Fruit fly (Drosophila melanogaster) whole organism, embryonic: ENCODE measurements around the gene drl.

ENCODE experiments used
- Aef1 ChIP-seq: fragments of 200-800 bp; sonication (Bioruptor generic); IDR thresholded peaks from 3 replicates; pipeline ENCODE4 v1.3.6; 2022; ENCODE audit warnings: missing biosample characterization, missing genetic modification characterization
- CG10147 ChIP-seq: fragments of 200-800 bp; sonication (Bioruptor generic); optimal IDR thresholded peaks from 2 replicates; lab custom pipeline; 2019; ENCODE audit warnings: missing biosample characterization, mild to moderate bottlenecking, missing genetic modification characterization, moderate library complexity
- CG1024 ChIP-seq: fragments of 200-800 bp; sonication (Bioruptor generic); IDR thresholded peaks from 2 replicates; pipeline ENCODE4 v1.3.6; 2022; ENCODE audit warnings: missing biosample characterization, missing genetic modification characterization
- CG11456 ChIP-seq: fragments of 200-800 bp; sonication (Bioruptor generic); IDR thresholded peaks from 3 replicates; pipeline ENCODE4 v1.3.6; 2022; ENCODE audit warnings: missing biosample characterization, missing genetic modification characterization
- CG12391 ChIP-seq: fragments of 200-800 bp; sonication (Bioruptor generic); optimal IDR thresholded peaks from 3 replicates; lab custom pipeline; 2018; ENCODE audit warnings: missing biosample characterization, mild to moderate bottlenecking, missing genetic modification characterization, moderate library complexity
- CG13296 ChIP-seq: fragments of 200-800 bp; sonication (Bioruptor generic); optimal IDR thresholded peaks from 3 replicates; lab custom pipeline; 2018; ENCODE audit warnings: missing biosample characterization, mild to moderate bottlenecking, missing genetic modification characterization
- CG13624 ChIP-seq: fragments of 200-800 bp; sonication (Bioruptor generic); optimal IDR thresholded peaks from 2 replicates; lab custom pipeline; 2016; ENCODE audit warnings: missing biosample characterization, missing genetic modification characterization
- CG15514 ChIP-seq: fragments of 200-800 bp; sonication (Bioruptor generic); optimal IDR thresholded peaks from 3 replicates; lab custom pipeline; 2017; ENCODE audit warnings: missing biosample characterization, missing genetic modification characterization, mild to moderate bottlenecking, moderate library complexity, missing genetic modification reagents
- CG1603 ChIP-seq: fragments of 200-800 bp; sonication (Bioruptor generic); optimal IDR thresholded peaks from 2 replicates; lab custom pipeline; 2019; ENCODE audit warnings: missing biosample characterization, mild to moderate bottlenecking, missing genetic modification characterization, moderate library complexity
- CG17912 ChIP-seq: fragments of 200-800 bp; sonication (Bioruptor generic); optimal IDR thresholded peaks from 2 replicates; lab custom pipeline; 2018; ENCODE audit warnings: missing biosample characterization, mild to moderate bottlenecking, missing genetic modification characterization
- CG18599 ChIP-seq: fragments of 200-800 bp; sonication (Bioruptor generic); optimal IDR thresholded peaks from 3 replicates; lab custom pipeline; 2017; ENCODE audit warnings: missing biosample characterization, missing genetic modification characterization, mild to moderate bottlenecking, moderate library complexity, missing genetic modification reagents
- CG2712 ChIP-seq: fragments of 200-800 bp; optimal IDR thresholded peaks from 3 replicates; lab custom pipeline; 2019; ENCODE audit warnings: missing biosample characterization, mild to moderate bottlenecking, missing genetic modification characterization, moderate library complexity
- CG32532 ChIP-seq: fragments of 200-800 bp; sonication (Bioruptor generic); IDR thresholded peaks from 2 replicates; pipeline ENCODE4 v1.3.6; 2022; ENCODE audit warnings: missing biosample characterization, missing genetic modification characterization
- CG32767 ChIP-seq: fragments of 200-800 bp; sonication (Bioruptor generic); IDR thresholded peaks from 2 replicates; pipeline ENCODE4 v1.3.6; 2022; ENCODE audit warnings: missing biosample characterization, missing genetic modification characterization
- CG33213 ChIP-seq: fragments of 200-800 bp; sonication (Bioruptor generic); optimal IDR thresholded peaks from 3 replicates; lab custom pipeline; 2016; ENCODE audit warnings: missing biosample characterization, missing genetic modification characterization
- CG34224 ChIP-seq: fragments of 200-800 bp; sonication (Bioruptor generic); IDR thresholded peaks from 3 replicates; pipeline ENCODE4 v1.3.6; 2022; ENCODE audit warnings: missing biosample characterization, missing genetic modification characterization; ENCODE audit not compliant: partially characterized antibody
- CG4360 ChIP-seq: fragments of 200-800 bp; sonication (Bioruptor generic); IDR thresholded peaks from 2 replicates; pipeline ENCODE4 v1.3.6; 2022; ENCODE audit warnings: missing biosample characterization, missing genetic modification characterization
- CG5180 ChIP-seq: fragments of 200-800 bp; sonication (Bioruptor generic); optimal IDR thresholded peaks from 3 replicates; lab custom pipeline; 2017; ENCODE audit warnings: missing biosample characterization, missing genetic modification characterization, mild to moderate bottlenecking, moderate library complexity, missing genetic modification reagents
- CG6765 ChIP-seq: fragments of 200-800 bp; sonication (Bioruptor generic); optimal IDR thresholded peaks from 3 replicates; lab custom pipeline; 2017; ENCODE audit warnings: missing biosample characterization, mild to moderate bottlenecking, missing genetic modification characterization
- CG7963 ChIP-seq: fragments of 200-800 bp; sonication (Bioruptor generic); IDR thresholded peaks from 3 replicates; pipeline ENCODE4 v1.3.6; 2022; ENCODE audit warnings: missing biosample characterization, missing genetic modification characterization; ENCODE audit not compliant: partially characterized antibody
- CG9727 ChIP-seq: fragments of 200-800 bp; sonication (Bioruptor generic); optimal IDR thresholded peaks from 3 replicates; lab custom pipeline; 2017; ENCODE audit warnings: missing biosample characterization, mild to moderate bottlenecking, missing genetic modification characterization
- Dip3 ChIP-seq: fragments of 200-800 bp; sonication (Bioruptor generic); optimal IDR thresholded peaks from 3 replicates; lab custom pipeline; 2016; ENCODE audit warnings: missing biosample characterization, missing genetic modification characterization
- Doc2 ChIP-seq: fragments of 200-800 bp; sonication (Bioruptor generic); IDR thresholded peaks from 2 replicates; pipeline ENCODE4 v1.3.6; 2022; ENCODE audit warnings: missing biosample characterization, missing genetic modification characterization
- E2f2 ChIP-seq: fragments of 200-800 bp; sonication (Bioruptor generic); IDR thresholded peaks from 2 replicates; pipeline ENCODE4 v1.3.6; 2022; ENCODE audit warnings: missing biosample characterization, missing genetic modification characterization
- HLH3B ChIP-seq: fragments of 200-800 bp; sonication (Bioruptor generic); IDR thresholded peaks from 2 replicates; pipeline ENCODE4 v1.3.6; 2022; ENCODE audit warnings: missing biosample characterization, missing genetic modification characterization
- HmgZ ChIP-seq: fragments of 200-800 bp; sonication (Bioruptor generic); optimal IDR thresholded peaks from 2 replicates; lab custom pipeline; 2018; ENCODE audit warnings: missing biosample characterization, mild to moderate bottlenecking, missing genetic modification characterization
- Hmr ChIP-seq: fragments of 200-800 bp; sonication (Bioruptor generic); optimal IDR thresholded peaks from 3 replicates; lab custom pipeline; 2017; ENCODE audit warnings: mild to moderate bottlenecking, missing biosample characterization, missing genetic modification reagents, missing genetic modification characterization
- NC2α ChIP-seq: fragments of 200-800 bp; sonication (Bioruptor generic); optimal IDR thresholded peaks from 2 replicates; lab custom pipeline; 2016; ENCODE audit warnings: missing biosample characterization, missing genetic modification characterization
- NK7.1 ChIP-seq: fragments of 200-800 bp; sonication (Bioruptor generic); optimal IDR thresholded peaks from 3 replicates; lab custom pipeline; 2016; ENCODE audit warnings: missing biosample characterization, missing genetic modification characterization
- NfI ChIP-seq: fragments of 200-800 bp; sonication (Bioruptor generic); optimal IDR thresholded peaks from 3 replicates; lab custom pipeline; 2018; ENCODE audit warnings: missing biosample characterization, mild to moderate bottlenecking, missing genetic modification characterization, moderate library complexity
- Taf1 ChIP-seq: fragments of 200-800 bp; sonication (Bioruptor generic); IDR thresholded peaks from 2 replicates; pipeline ENCODE4 v1.3.6; 2022; ENCODE audit warnings: missing biosample characterization, missing genetic modification characterization
- Trl ChIP-seq, 3 experiments: fragments of >200 bp in 2 of 3; fragments of 200-800 bp in 1 of 3; sonication (Bioruptor generic) in 1 of 3; optimal IDR thresholded peaks; 2 replicates in 1 of 3; 3 replicates in 2 of 3; lab custom pipeline; 2016 to 2017; ENCODE audit warnings: missing biosample characterization in 1 of 3, missing genetic modification characterization in 1 of 3
- abd-A ChIP-seq: fragments of 200-800 bp; sonication (Bioruptor generic); optimal IDR thresholded peaks from 3 replicates; lab custom pipeline; 2019; ENCODE audit warnings: missing biosample characterization, mild to moderate bottlenecking, missing genetic modification characterization, moderate library complexity
- aop ChIP-seq: fragments of 200-800 bp; sonication (Bioruptor generic); IDR thresholded peaks from 2 replicates; pipeline ENCODE4 v1.3.6; 2022; ENCODE audit warnings: missing biosample characterization, missing genetic modification characterization
- bsh ChIP-seq, 2 experiments: fragments of 200-800 bp; sonication (Bioruptor generic); optimal IDR thresholded peaks; 2 replicates each; lab custom pipeline; 2017 to 2018; ENCODE audit warnings: mild to moderate bottlenecking in 2 of 2, missing biosample characterization in 2 of 2, missing genetic modification characterization in 2 of 2, moderate library complexity in 1 of 2
- chinmo ChIP-seq: fragments of 200-800 bp; sonication (Bioruptor generic); IDR thresholded peaks from 4 replicates; pipeline ENCODE4 v1.3.6; 2022; ENCODE audit warnings: missing biosample characterization, missing genetic modification characterization; ENCODE audit not compliant: partially characterized antibody
- croc ChIP-seq: fragments of 200-800 bp; sonication (Bioruptor generic); conservative IDR thresholded peaks from 3 replicates; pipeline ENCODE4 v1.3.6; 2022; ENCODE audit warnings: missing biosample characterization, missing genetic modification characterization
- gem ChIP-seq: fragments of 200-800 bp; sonication (Bioruptor generic); optimal IDR thresholded peaks from 2 replicates; lab custom pipeline; 2019; ENCODE audit warnings: missing biosample characterization, mild to moderate bottlenecking, missing genetic modification characterization, moderate library complexity
- grau ChIP-seq: fragments of 200-800 bp; optimal IDR thresholded peaks from 3 replicates; lab custom pipeline; 2019; ENCODE audit warnings: missing biosample characterization, mild to moderate bottlenecking, missing genetic modification characterization, moderate library complexity
- her ChIP-seq: fragments of 200-800 bp; sonication (Bioruptor generic); optimal IDR thresholded peaks from 2 replicates; lab custom pipeline; 2016; ENCODE audit warnings: missing biosample characterization, missing genetic modification characterization
- nau ChIP-seq: fragments of 200-800 bp; sonication (Bioruptor generic); optimal IDR thresholded peaks from 3 replicates; lab custom pipeline; 2017; ENCODE audit warnings: missing biosample characterization, mild to moderate bottlenecking, missing genetic modification characterization, missing genetic modification reagents
- peb ChIP-seq: fragments of 200-800 bp; sonication (Bioruptor generic); IDR thresholded peaks from 2 replicates; pipeline ENCODE4 v1.3.6; 2022; ENCODE audit warnings: missing biosample characterization, missing genetic modification characterization
- pum ChIP-seq: fragments of 200-800 bp; sonication (Bioruptor generic); optimal IDR thresholded peaks from 2 replicates; lab custom pipeline; 2016; ENCODE audit warnings: missing biosample characterization, missing genetic modification characterization
- salm ChIP-seq: fragments of 200-800 bp; sonication (Bioruptor generic); optimal IDR thresholded peaks from 2 replicates; lab custom pipeline; 2018; ENCODE audit warnings: missing biosample characterization, mild to moderate bottlenecking, missing genetic modification characterization
- sna ChIP-seq: fragments of 200-800 bp; sonication (Bioruptor generic); IDR thresholded peaks from 2 replicates; pipeline ENCODE4 v1.3.6; 2022; ENCODE audit warnings: missing biosample characterization, missing genetic modification characterization; ENCODE audit not compliant: partially characterized antibody
- tna ChIP-seq: fragments of 200-800 bp; sonication (Bioruptor generic); IDR thresholded peaks from 2 replicates; pipeline ENCODE4 v1.3.6; 2022; ENCODE audit warnings: missing biosample characterization, missing genetic modification characterization; ENCODE audit not compliant: partially characterized antibody
- unpg ChIP-seq: fragments of 200-800 bp; sonication (Bioruptor generic); optimal IDR thresholded peaks from 3 replicates; lab custom pipeline; 2018; ENCODE audit warnings: missing biosample characterization, mild to moderate bottlenecking, missing genetic modification characterization, moderate library complexity

The drl gene

dm6 chr2L:19158005-19158666 is 32.0 kb upstream of the drl start (continued):
- TF ChIP-seq CG34224 (GFP tag; lab: Robert Waterston, UW) (peak; percentile 61; the same call in 1 of the 3 replicates), Dip3 (peak; percentile 9), CG1024 (GFP tag; lab: Robert Waterston, UW) (0 out of 2 replicates have a peak, but pooled peaks have one; percentile 9), Aef1 (GFP tag; lab: Robert Waterston, UW) (no peak), CG6765 (GFP tag; lab: Kevin White, UChicago) (peak; percentile 73), NC2α (GFP tag; lab: Kevin White, UChicago) (peak; percentile 0), CG9727 (peak; percentile 17), abd-A (tag; lab: Kevin White, UChicago) (peak; percentile 70), her (GFP tag; lab: Kevin White, UChicago) (peak; percentile 39), bsh (GFP tag; optimal IDR thresholded peaks at IDR 0.05; lab: Kevin White, UChicago) (peak in 1 of 2 experiments; percentile 37), peb (GFP tag; lab: Robert Waterston, UW) (0 out of 2 replicates have a peak, but pooled peaks have one; percentile 9), CG5180 (GFP tag; lab: Kevin White, UChicago) (peak; percentile 50), nau (peak; percentile 14), tna (GFP tag; lab: Robert Waterston, UW) (no peak), NfI (GFP tag; lab: Kevin White, UChicago) (peak; percentile 49), CG17912 (peak; percentile 65), CG4360 (GFP tag; lab: Robert Waterston, UW) (peak; percentile 45), CG2712 (tag; lab: Kevin White, UChicago) (peak; percentile 33), gem (tag; lab: Kevin White, UChicago) (peak; percentile 37), HmgZ (tag; lab: Kevin White, UChicago) (peak; percentile 55), aop (GFP tag; lab: Robert Waterston, UW) (peak; percentile 66; the same call in 1 of the 2 replicates), CG13624 (GFP tag; lab: Kevin White, UChicago) (no peak), CG33213 (peak; percentile 40), E2f2 (GFP tag; lab: Robert Waterston, UW) (no peak), CG1603 (tag; lab: Kevin White, UChicago) (peak; percentile 37), HLH3B (GFP tag; lab: Robert Waterston, UW) (no peak; the same call in 1 of the 2 replicates), Doc2 (GFP tag; lab: Robert Waterston, UW) (no peak), chinmo (GFP tag; lab: Robert Waterston, UW) (peak; percentile 90; the same call in 3 of the 4 replicates), sna (GFP tag; lab: Robert Waterston, UW) (no peak), CG32767 (GFP tag; lab: Robert Waterston, UW) (peak; percentile 32; the same call in 1 of the 2 replicates), NK7.1 (GFP tag; lab: Kevin White, UChicago) (no peak), Trl (optimal IDR thresholded peaks at IDR 0.05; lab: Kevin White, UChicago) (peak; percentile 91 to 95), Trl (GFP tag; optimal IDR thresholded peaks at IDR 0.05; lab: Kevin White, UChicago) (peak; percentile 54), CG11456 (GFP tag; lab: Robert Waterston, UW) (peak; percentile 28; the same call in 1 of the 3 replicates), salm (no peak), CG7963 (0 out of 3 replicates have a peak, but pooled peaks have one; percentile 34), CG12391 (tag; lab: Kevin White, UChicago) (peak; percentile 3), Taf1 (no peak), grau (tag; lab: Kevin White, UChicago) (peak; percentile 51), CG18599 (GFP tag; lab: Kevin White, UChicago) (peak; percentile 54), CG13296 (GFP tag; lab: Kevin White, UChicago) (peak; percentile 64), CG15514 (GFP tag; lab: Kevin White, UChicago) (peak; percentile 95), CG32532 (GFP tag; lab: Robert Waterston, UW) (peak; percentile 57), croc (GFP tag; lab: Robert Waterston, UW) (no peak), pum (GFP tag; lab: Kevin White, UChicago) (no peak), unpg (GFP tag; lab: Kevin White, UChicago) (peak; percentile 38), CG10147 (GFP tag; lab: Kevin White, UChicago) (peak; percentile 21), Hmr (peak; percentile 64)
